Fruit fly (Drosophila melanogaster): Measurements from ENCODE around the gene CG3330.

Gene CG3330

dm6 chr3R:27288202-27289135 is 42.2 kb downstream of the CG3330 start, which contains the start of the genes bigmax and Hmu (continued):
- peak; percentile 78 for TF ChIP-seq fd96Cb (tag; optimal IDR thresholded peaks at IDR 0.05)
- peak; percentile 22; the same call in 1 of the 2 replicates for TF ChIP-seq CG17612 (GFP tag; IDR thresholded peaks at IDR 0.05)
- TF ChIP-seq Scr (GFP tag; IDR thresholded peaks at IDR 0.05; ENCODE audit: partially characterized antibody), result peak; percentile 96
- no peak for TF ChIP-seq CG7745 (tag; optimal IDR thresholded peaks at IDR 0.05)
- TF ChIP-seq Kr (GFP tag; optimal IDR thresholded peaks at IDR 0.05), result no peak
- TF ChIP-seq Chrac-16 (GFP tag; optimal IDR thresholded peaks at IDR 0.05), result peak; percentile 87
- peak; percentile 49 for TF ChIP-seq CG17802 (tag; optimal IDR thresholded peaks at IDR 0.05)
- TF ChIP-seq chif (GFP tag; optimal IDR thresholded peaks at IDR 0.05), result peak; percentile 87 to 89
- no peak for TF ChIP-seq pita (GFP tag; optimal IDR thresholded peaks at IDR 0.05)
- TF ChIP-seq dm (GFP tag; optimal IDR thresholded peaks at IDR 0.05), result peak; percentile 86
- peak; percentile 72 for TF ChIP-seq Oaz (GFP tag; IDR thresholded peaks at IDR 0.05)
- TF ChIP-seq CG6175 (GFP tag; IDR thresholded peaks at IDR 0.05), result peak; percentile 64; the same call in 1 of the 3 replicates
- TF ChIP-seq HmgZ (tag; optimal IDR thresholded peaks at IDR 0.05), result peak; percentile 89
- peak; percentile 87 for TF ChIP-seq CG34376 (GFP tag; optimal IDR thresholded peaks at IDR 0.05)
- TF ChIP-seq CG17829 (tag; optimal IDR thresholded peaks at IDR 0.05), result peak; percentile 88
- TF ChIP-seq Jarid2 (GFP tag; optimal IDR thresholded peaks at IDR 0.05), result peak; percentile 51
- no peak for TF ChIP-seq CG6765 (GFP tag; optimal IDR thresholded peaks at IDR 0.05)
- TF ChIP-seq vnd (GFP tag; IDR thresholded peaks at IDR 0.05; ENCODE audit: partially characterized antibody), result peak; percentile 88
- peak; percentile 81 for TF ChIP-seq emc (GFP tag; optimal IDR thresholded peaks at IDR 0.05)
- peak; percentile 81 for TF ChIP-seq CG11085 (GFP tag; IDR thresholded peaks at IDR 0.05)
- TF ChIP-seq ERR (GFP tag; optimal IDR thresholded peaks at IDR 0.05), result peak; percentile 86
- TF ChIP-seq Dref (GFP tag; IDR thresholded peaks at IDR 0.05), result peak; percentile 67
- TF ChIP-seq Rfx (GFP tag; IDR thresholded peaks at IDR 0.05), result peak; percentile 90
- peak; percentile 89 for TF ChIP-seq CG30403 (GFP tag; optimal IDR thresholded peaks at IDR 0.05)
- TF ChIP-seq crc (GFP tag; optimal IDR thresholded peaks at IDR 0.05), result peak; percentile 88
- TF ChIP-seq Fer3 (tag; optimal IDR thresholded peaks at IDR 0.05), result peak; percentile 85
- no peak for TF ChIP-seq cg (GFP tag; optimal IDR thresholded peaks at IDR 0.05)
- TF ChIP-seq CG3281 (GFP tag; optimal IDR thresholded peaks at IDR 0.05), result peak; percentile 71
- TF ChIP-seq fd3F (GFP tag; optimal IDR thresholded peaks at IDR 0.05), result peak; percentile 70
- peak; percentile 85 for TF ChIP-seq Bgb (GFP tag; IDR thresholded peaks at IDR 0.05; ENCODE audit: partially characterized antibody)
- TF ChIP-seq BtbVII (GFP tag; optimal IDR thresholded peaks at IDR 0.05), result peak; percentile 27
- peak; percentile 61 for TF ChIP-seq Six4 (GFP tag; optimal IDR thresholded peaks at IDR 0.05)
- TF ChIP-seq Gug (GFP tag; IDR thresholded peaks at IDR 0.05), result peak; percentile 78
- peak; percentile 80 for TF ChIP-seq CG11247 (GFP tag; IDR thresholded peaks at IDR 0.05)
- peak; percentile 86 for TF ChIP-seq Side (GFP tag; optimal IDR thresholded peaks at IDR 0.05)
- peak; percentile 81 for TF ChIP-seq repo (GFP tag; optimal IDR thresholded peaks at IDR 0.05)
- TF ChIP-seq CG11504 (tag; optimal IDR thresholded peaks at IDR 0.05), result peak; percentile 80
- peak; percentile 91 for TF ChIP-seq trem (tag; optimal IDR thresholded peaks at IDR 0.05)
- peak; percentile 65 for TF ChIP-seq exex (tag; optimal IDR thresholded peaks at IDR 0.05)
- no peak for TF ChIP-seq CG10321 (GFP tag; IDR thresholded peaks at IDR 0.05)
- TF ChIP-seq Nf-YB (GFP tag; optimal IDR thresholded peaks at IDR 0.05), result peak; percentile 55
- peak; percentile 98 for TF ChIP-seq CG9437 (GFP tag; optimal IDR thresholded peaks at IDR 0.05)
- peak; percentile 59 for TF ChIP-seq Spps (tag; optimal IDR thresholded peaks at IDR 0.05)
- TF ChIP-seq Usf (GFP tag; optimal IDR thresholded peaks at IDR 0.05), result peak; percentile 73
- TF ChIP-seq Trl (optimal IDR thresholded peaks at IDR 0.05), result no peak
- peak; percentile 86 for TF ChIP-seq Trl (GFP tag; optimal IDR thresholded peaks at IDR 0.05)
- peak; percentile 63 for TF ChIP-seq CG2202 (tag; optimal IDR thresholded peaks at IDR 0.05)
- TF ChIP-seq ci (GFP tag; IDR thresholded peaks at IDR 0.05), result peak; percentile 92
- peak; percentile 87 for TF ChIP-seq phol (tag; optimal IDR thresholded peaks at IDR 0.05)

Data from whole organism, embryonic.